Fruit fly (Drosophila melanogaster) whole organism, prepupa: ENCODE data around the gene robl37BC.

ENCODE experiments used
- CG11294 ChIP-seq: fragments of 200-800 bp; sonication (Bioruptor generic); IDR thresholded peaks from 2 replicates; pipeline ENCODE4 v1.3.6; 2022; ENCODE audit warnings: missing biosample characterization, missing genetic modification characterization
- CG32006 ChIP-seq: fragments of 200-800 bp; sonication (Bioruptor generic); optimal IDR thresholded peaks from 3 replicates; lab custom pipeline; 2017; ENCODE audit warnings: missing biosample characterization, mild to moderate bottlenecking, missing genetic modification characterization
- CG34406 ChIP-seq: fragments of 200-800 bp; sonication (Bioruptor generic); optimal IDR thresholded peaks from 3 replicates; lab custom pipeline; 2016; ENCODE audit warnings: missing biosample characterization, missing genetic modification characterization
- CG7368 ChIP-seq: fragments of 200-800 bp; sonication (Bioruptor generic); optimal IDR thresholded peaks from 3 replicates; lab custom pipeline; 2016; ENCODE audit warnings: missing biosample characterization, missing genetic modification characterization
- CG8632 ChIP-seq: fragments of 200-800 bp; sonication (Bioruptor generic); optimal IDR thresholded peaks from 3 replicates; lab custom pipeline; 2016; ENCODE audit warnings: missing biosample characterization, missing genetic modification characterization
- Eip78C ChIP-seq: fragments of 200-800 bp; sonication (Bioruptor generic); peaks from one replicate; lab custom pipeline; 2016; ENCODE audit warnings: missing biosample characterization, missing genetic modification characterization
- ss ChIP-seq, 2 experiments: fragments of 200-800 bp; sonication (Bioruptor generic); optimal IDR thresholded peaks; 2 replicates in 1 of 2; 3 replicates in 1 of 2; lab custom pipeline; 2017 to 2018; ENCODE audit warnings: mild to moderate bottlenecking in 2 of 2, missing biosample characterization in 2 of 2, missing genetic modification characterization in 2 of 2, moderate library complexity in 1 of 2
- topi ChIP-seq: fragments of 200-800 bp; sonication (Bioruptor generic); optimal IDR thresholded peaks from 3 replicates; lab custom pipeline; 2016; ENCODE audit warnings: missing biosample characterization, missing genetic modification characterization

DNA sequence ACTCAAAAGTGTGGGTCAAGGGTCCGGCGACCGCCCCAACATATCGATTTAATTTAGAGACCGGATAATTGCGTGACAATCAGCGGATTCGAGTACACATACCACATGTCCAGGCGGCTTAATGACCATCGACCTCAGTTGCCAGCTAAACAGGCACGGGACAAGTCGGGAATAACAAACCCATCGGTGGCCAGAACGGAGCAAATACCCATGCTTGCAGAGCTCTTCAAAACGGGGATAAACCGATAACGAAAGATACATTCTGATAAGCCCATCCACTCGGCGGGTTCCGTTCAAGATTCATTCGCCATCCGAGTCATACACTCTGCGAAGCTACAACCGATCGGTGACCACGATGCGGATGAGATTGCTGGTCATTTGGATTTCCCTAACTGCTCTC, 19.9 kb upstream of the robl37BC start, which contains the start of gene CG15169:
- TF ChIP-seq Eip78C (GFP tag; lab: Kevin White, UChicago) (no peak), CG7368 (GFP tag; lab: Kevin White, UChicago) (no peak), CG34406 (GFP tag; lab: Kevin White, UChicago) (no peak), CG11294 (no peak), topi (GFP tag; lab: Kevin White, UChicago) (no peak), ss (GFP tag; optimal IDR thresholded peaks at IDR 0.05; lab: Kevin White, UChicago) (no peak), CG32006 (GFP tag; lab: Kevin White, UChicago) (no peak), CG8632 (GFP tag; lab: Kevin White, UChicago) (no peak)
